Worm (Caenorhabditis elegans) whole organism, midembryonic: ENCODE measurements around the gene B0238.9.

Experiments used
- T22C8.4 ChIP-seq: fragments of 200-800 bp; sonication (Bioruptor generic); IDR thresholded peaks from 2 replicates; pipeline ENCODE4 v1.3.6; 2022; ENCODE audit warnings: missing genetic modification characterization, missing compliant biosample characterization
- cog-1 ChIP-seq: sonication (generic microtip); optimal IDR thresholded peaks from 2 replicates; lab custom pipeline; 2016; ENCODE audit warnings: missing genetic modification characterization, missing compliant biosample characterization
- flt-1 ChIP-seq: fragments of 200-800 bp; sonication (Bioruptor generic); IDR thresholded peaks from 2 replicates; pipeline ENCODE4 v1.3.6; 2022; ENCODE audit warnings: missing genetic modification characterization, missing compliant biosample characterization
- klf-2 ChIP-seq: fragments of 200-800 bp; sonication (Bioruptor generic); conservative IDR thresholded peaks from 2 replicates; pipeline ENCODE4 v1.3.6; 2022; ENCODE audit warnings: missing genetic modification reagents, missing genetic modification characterization, missing compliant biosample characterization
- med-1 ChIP-seq: sonication (generic microtip); optimal IDR thresholded peaks from 2 replicates; lab custom pipeline; 2017; ENCODE audit warnings: missing genetic modification characterization, mild to moderate bottlenecking, missing compliant biosample characterization, antibody characterized with exemption, missing genetic modification reagents; ENCODE audit not compliant: insufficient read depth
- ref-1 ChIP-seq: fragments of 200-800 bp; sonication (Bioruptor generic); conservative IDR thresholded peaks from 2 replicates; pipeline ENCODE4 v1.3.6; 2022; ENCODE audit warnings: missing genetic modification reagents, missing genetic modification characterization, missing compliant biosample characterization
- tab-1 ChIP-seq: fragments of 200-800 bp; sonication (Bioruptor generic); IDR thresholded peaks from 2 replicates; pipeline ENCODE4 v1.3.6; 2022; ENCODE audit warnings: missing genetic modification characterization, missing compliant biosample characterization
- ztf-23 ChIP-seq: fragments of 200-800 bp; sonication (Bioruptor generic); IDR thresholded peaks from 2 replicates; pipeline ENCODE4 v1.3.6; 2022; ENCODE audit warnings: missing genetic modification reagents, missing genetic modification characterization, missing compliant biosample characterization
- ztf-29 ChIP-seq: fragments of 200-800 bp; sonication (Bioruptor generic); IDR thresholded peaks from 2 replicates; pipeline ENCODE4 v1.3.6; 2022; ENCODE audit warnings: missing genetic modification reagents, missing genetic modification characterization, missing compliant biosample characterization

ce11 chrV:5273241-5273640, 4.7 kb downstream of the B0238.9 start:
- TF ChIP-seq cog-1 (tag; lab: Kevin White, UChicago) (no peak), ztf-23 (GFP tag; lab: Robert Waterston, UW) (no peak), ztf-29 (GFP tag; lab: Robert Waterston, UW) (no peak), tab-1 (GFP tag; lab: Robert Waterston, UW) (no peak), T22C8.4 (no peak), klf-2 (GFP tag; lab: Robert Waterston, UW) (no peak), flt-1 (GFP tag; lab: Robert Waterston, UW) (no peak), ref-1 (GFP tag; lab: Robert Waterston, UW) (no peak), med-1 (GFP tag; lab: Kevin White, UChicago) (no peak)
